Fruit fly (Drosophila melanogaster) whole organism, adult: Measurements from ENCODE around the gene Hmgcr.

Experiments
- CG11617 ChIP-seq: fragments of 200-800 bp; sonication (Bioruptor generic); optimal IDR thresholded peaks from 2 replicates; lab custom pipeline; 2017; ENCODE audit warnings: mild to moderate bottlenecking, missing biosample characterization, missing genetic modification reagents, missing genetic modification characterization
- CG12768 ChIP-seq: fragments of 200-800 bp; sonication (Bioruptor generic); optimal IDR thresholded peaks from 2 replicates; lab custom pipeline; 2017; ENCODE audit warnings: missing biosample characterization, missing genetic modification characterization, mild to moderate bottlenecking, moderate library complexity, missing genetic modification reagents
- CG14711 ChIP-seq: fragments of 200-800 bp; sonication (Bioruptor generic); optimal IDR thresholded peaks from 2 replicates; lab custom pipeline; 2018; ENCODE audit warnings: missing biosample characterization, mild to moderate bottlenecking, missing genetic modification characterization, moderate library complexity
- CG1620 ChIP-seq: fragments of 200-800 bp; sonication (Bioruptor generic); optimal IDR thresholded peaks from 2 replicates; lab custom pipeline; 2016; ENCODE audit warnings: missing biosample characterization, missing genetic modification characterization
- CG33017 ChIP-seq: fragments of 200-800 bp; sonication (Bioruptor generic); optimal IDR thresholded peaks from 2 replicates; lab custom pipeline; 2018; ENCODE audit warnings: missing biosample characterization, mild to moderate bottlenecking, missing genetic modification characterization, moderate library complexity
- CG5204 ChIP-seq: fragments of 200-800 bp; sonication (Bioruptor generic); optimal IDR thresholded peaks from 2 replicates; lab custom pipeline; 2016; ENCODE audit warnings: missing biosample characterization, missing genetic modification characterization
- CG7045 ChIP-seq: fragments of 200-800 bp; sonication (Bioruptor generic); optimal IDR thresholded peaks from 2 replicates; lab custom pipeline; 2017; ENCODE audit warnings: missing biosample characterization, mild to moderate bottlenecking, missing genetic modification characterization
- CG7101 ChIP-seq: fragments of 200-800 bp; sonication (Bioruptor generic); optimal IDR thresholded peaks from 2 replicates; lab custom pipeline; 2018; ENCODE audit warnings: missing biosample characterization, mild to moderate bottlenecking, missing genetic modification characterization, moderate library complexity
- Clk ChIP-seq: fragments of 200-800 bp; sonication (Bioruptor generic); optimal IDR thresholded peaks from 2 replicates; lab custom pipeline; 2017; ENCODE audit warnings: missing biosample characterization, missing genetic modification characterization
- Crg-1 ChIP-seq: fragments of 200-800 bp; sonication (Bioruptor generic); optimal IDR thresholded peaks from 2 replicates; lab custom pipeline; 2016; ENCODE audit warnings: missing biosample characterization, missing genetic modification characterization
- Hr96 ChIP-seq: fragments of 200-800 bp; sonication (Bioruptor generic); optimal IDR thresholded peaks from 2 replicates; lab custom pipeline; 2016; ENCODE audit warnings: missing biosample characterization, missing genetic modification characterization
- Mnt ChIP-seq: fragments of 200-800 bp; sonication (Bioruptor generic); optimal IDR thresholded peaks from 2 replicates; lab custom pipeline; 2016; ENCODE audit warnings: missing biosample characterization, mild to moderate bottlenecking, missing genetic modification characterization
- bab1 ChIP-seq: fragments of 200-800 bp; sonication (Bioruptor generic); optimal IDR thresholded peaks from 3 replicates; lab custom pipeline; 2019; ENCODE audit warnings: missing biosample characterization, mild to moderate bottlenecking, missing genetic modification characterization, moderate library complexity
- cic ChIP-seq: fragments of 200-800 bp; sonication (Bioruptor generic); optimal IDR thresholded peaks from 2 replicates; lab custom pipeline; 2017; ENCODE audit warnings: missing biosample characterization, mild to moderate bottlenecking, missing genetic modification characterization, moderate library complexity
- cnc ChIP-seq, 2 experiments: fragments of >200 bp; optimal IDR thresholded peaks; 2 replicates each; lab custom pipeline; 2017
- kay ChIP-seq: fragments of 200-800 bp; sonication (Bioruptor generic); peaks from one replicate; lab custom pipeline; 2016; ENCODE audit warnings: missing biosample characterization, missing genetic modification characterization, borderline replicate concordance
- ovo ChIP-seq: fragments of 200-800 bp; sonication (Bioruptor generic); optimal IDR thresholded peaks from 2 replicates; lab custom pipeline; 2016; ENCODE audit warnings: missing biosample characterization, missing genetic modification characterization
- pad ChIP-seq: fragments of 200-800 bp; sonication (Bioruptor generic); optimal IDR thresholded peaks from 3 replicates; lab custom pipeline; 2017; ENCODE audit warnings: missing biosample characterization, missing genetic modification characterization, mild to moderate bottlenecking, moderate library complexity, missing genetic modification reagents
- tj ChIP-seq: fragments of 200-800 bp; sonication (Bioruptor generic); optimal IDR thresholded peaks from 3 replicates; lab custom pipeline; 2017; ENCODE audit warnings: missing biosample characterization, mild to moderate bottlenecking, missing genetic modification characterization, moderate library complexity
- toe ChIP-seq: fragments of 200-800 bp; sonication (Bioruptor generic); optimal IDR thresholded peaks from 2 replicates; lab custom pipeline; 2016; ENCODE audit warnings: missing biosample characterization, missing genetic modification characterization

Gene Hmgcr

dm6 chr3R:23780757-23781156 lies 47.6 kb downstream of the Hmgcr start:
- TF ChIP-seq CG11617 (GFP tag; lab: Kevin White, UChicago) (no peak), CG14711 (tag; lab: Kevin White, UChicago) (no peak), CG5204 (GFP tag; lab: Kevin White, UChicago) (no peak), kay (GFP tag; lab: Kevin White, UChicago) (no peak), cic (GFP tag; lab: Kevin White, UChicago) (no peak), CG7101 (no peak), Clk (GFP tag; lab: Kevin White, UChicago) (no peak), Mnt (no peak), cnc (optimal IDR thresholded peaks at IDR 0.05; lab: Kevin White, UChicago) (no peak)

- TF ChIP-seq bab1 (GFP tag; lab: Kevin White, UChicago): peak; percentile 87
- TF ChIP-seq CG7101: peak; percentile 79
- TF ChIP-seq CG5204 (GFP tag; lab: Kevin White, UChicago): peak; percentile 85
- peak; percentile 72 for TF ChIP-seq CG7045
- peak; percentile 92 for TF ChIP-seq CG1620 (GFP tag; lab: Kevin White, UChicago)
- TF ChIP-seq ovo (GFP tag; lab: Kevin White, UChicago): peak; percentile 91
- TF ChIP-seq CG11617 (GFP tag; lab: Kevin White, UChicago): peak; percentile 84
- TF ChIP-seq Mnt: peak; percentile 93
- no peak for TF ChIP-seq kay (GFP tag; lab: Kevin White, UChicago)
- peak; percentile 77 for TF ChIP-seq Crg-1 (GFP tag; lab: Kevin White, UChicago)
- peak; percentile 90 for TF ChIP-seq Hr96 (GFP tag; lab: Kevin White, UChicago)
- peak; percentile 71 for TF ChIP-seq cic (GFP tag; lab: Kevin White, UChicago)
- TF ChIP-seq Clk (GFP tag; lab: Kevin White, UChicago): peak; percentile 81
- TF ChIP-seq toe (GFP tag; lab: Kevin White, UChicago): peak; percentile 96
- TF ChIP-seq tj (GFP tag; lab: Kevin White, UChicago): peak; percentile 82
- peak; percentile 47 for TF ChIP-seq CG33017
- peak; percentile 71 for TF ChIP-seq CG12768
- no peak for TF ChIP-seq cnc (optimal IDR thresholded peaks at IDR 0.05; lab: Kevin White, UChicago)
- TF ChIP-seq CG14711 (tag; lab: Kevin White, UChicago): peak; percentile 65
- TF ChIP-seq pad (GFP tag; lab: Kevin White, UChicago): peak; percentile 63
These were observed 48.4 kb downstream of the Hmgcr start, which contains the start of the genes Nup98-96 and mbc for dm6 chr3R:23781466-23781935. Nup98-96 (minus strand) TSS chr3R:23781621. mbc (plus strand) TSS chr3R:23781765.

dm6 chr3R:23782456-23783402 lies 49.6 kb downstream of the Hmgcr start:
- TF ChIP-seq CG33017 (peak; percentile 38), CG11617 (GFP tag; lab: Kevin White, UChicago) (peak; percentile 42), CG12768 (peak; percentile 79), CG7101 (peak; percentile 33), cic (GFP tag; lab: Kevin White, UChicago) (peak; percentile 94), cnc (optimal IDR thresholded peaks at IDR 0.05; lab: Kevin White, UChicago) (no peak), CG1620 (GFP tag; lab: Kevin White, UChicago) (peak; percentile 45), bab1 (GFP tag; lab: Kevin White, UChicago) (no peak), CG7045 (peak; percentile 33), Mnt (peak; percentile 44), ovo (GFP tag; lab: Kevin White, UChicago) (peak; percentile 17), CG5204 (GFP tag; lab: Kevin White, UChicago) (peak; percentile 26), toe (GFP tag; lab: Kevin White, UChicago) (peak; percentile 15), Hr96 (GFP tag; lab: Kevin White, UChicago) (peak; percentile 27), Crg-1 (GFP tag; lab: Kevin White, UChicago) (peak; percentile 62), kay (GFP tag; lab: Kevin White, UChicago) (no peak), tj (GFP tag; lab: Kevin White, UChicago) (no peak), Clk (GFP tag; lab: Kevin White, UChicago) (peak; percentile 42), CG14711 (tag; lab: Kevin White, UChicago) (no peak), pad (GFP tag; lab: Kevin White, UChicago) (peak; percentile 68)

dm6 chr3R:23783403-23783757 lies 50.3 kb downstream of the Hmgcr start:
- peak; percentile 47 for TF ChIP-seq cic (GFP tag; lab: Kevin White, UChicago)
- TF ChIP-seq CG11617 (GFP tag; lab: Kevin White, UChicago): no peak

dm6 chr3R:23783961-23784360 lies 50.8 kb downstream of the Hmgcr start:
- TF ChIP-seq Mnt: no peak
- peak; percentile 6 for TF ChIP-seq CG7101

dm6 chr3R:23784925-23785680 lies 52.0 kb downstream of the Hmgcr start:
- TF ChIP-seq CG33017 (no peak), CG7045 (no peak), tj (GFP tag; lab: Kevin White, UChicago) (no peak), Clk (GFP tag; lab: Kevin White, UChicago) (no peak), pad (GFP tag; lab: Kevin White, UChicago) (no peak), bab1 (GFP tag; lab: Kevin White, UChicago) (no peak), Mnt (no peak), CG5204 (GFP tag; lab: Kevin White, UChicago) (no peak), toe (GFP tag; lab: Kevin White, UChicago) (no peak), CG1620 (GFP tag; lab: Kevin White, UChicago) (no peak), CG11617 (GFP tag; lab: Kevin White, UChicago) (no peak), CG7101 (no peak)
